Worm (Caenorhabditis elegans) whole organism, late embryonic: ENCODE measurements around the gene atg-9.

Source experiments
- nfya-1 ChIP-seq: sonication (generic microtip); optimal IDR thresholded peaks from 2 replicates; lab custom pipeline; 2017; ENCODE audit warnings: missing genetic modification characterization, mild to moderate bottlenecking, missing compliant biosample characterization, antibody characterized with exemption, moderate library complexity
- rnt-1 ChIP-seq: sonication (generic microtip); optimal IDR thresholded peaks from 2 replicates; lab custom pipeline; 2016; ENCODE audit warnings: missing genetic modification characterization, missing compliant biosample characterization

DNA sequence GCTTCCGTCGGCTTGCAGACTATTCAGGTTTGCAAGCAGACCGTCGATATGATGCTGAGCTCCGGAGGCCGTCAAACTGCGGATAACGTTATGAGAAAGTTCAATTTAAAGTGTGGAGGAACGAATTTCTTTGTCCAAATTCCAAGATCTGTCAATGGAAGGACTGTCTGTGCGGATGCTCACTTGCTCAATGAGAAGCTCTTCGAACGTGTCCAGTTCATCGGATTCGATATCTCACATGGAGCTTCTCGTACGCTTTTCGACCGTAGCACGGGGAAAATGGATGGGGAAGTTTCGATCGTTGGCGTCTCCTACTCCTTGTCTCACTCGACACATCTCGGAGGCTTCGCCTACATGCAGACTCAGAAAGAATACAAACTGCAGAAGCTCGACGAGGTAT is 3.2 kb upstream of the atg-9 start:
- TF ChIP-seq rnt-1 (tag; lab: Kevin White, UChicago) (no peak), nfya-1 (tag; lab: Kevin White, UChicago) (no peak)
